Worm (Caenorhabditis elegans) whole organism, L1 larva: ENCODE measurements around the gene eol-1.

Source experiments
- C04F5.9 ChIP-seq: sonication (generic microtip); optimal IDR thresholded peaks from 2 replicates; lab custom pipeline; 2016; ENCODE audit warnings: missing genetic modification characterization, missing compliant biosample characterization
- C16A3.4 ChIP-seq: fragments of 150-350 bp; optimal IDR thresholded peaks from 2 replicates; lab custom pipeline; 2014; ENCODE audit warnings: missing biosample characterization, missing genetic modification characterization
- C34B4.2 ChIP-seq: sonication (generic microtip); optimal IDR thresholded peaks from 2 replicates; lab custom pipeline; 2017; ENCODE audit warnings: mild to moderate bottlenecking, missing genetic modification characterization, missing compliant biosample characterization
- Y116A8C.19 ChIP-seq: sonication (generic microtip); optimal IDR thresholded peaks from 2 replicates; lab custom pipeline; 2016; ENCODE audit warnings: missing compliant biosample characterization, missing genetic modification characterization, borderline replicate concordance
- ceh-8 ChIP-seq: fragments of 200-800 bp; sonication (Bioruptor generic); optimal IDR thresholded peaks from 2 replicates; lab custom pipeline; 2018; ENCODE audit warnings: mild to moderate bottlenecking, missing genetic modification characterization, moderate library complexity, missing compliant biosample characterization
- ceh-88 ChIP-seq: fragments of 200-800 bp; sonication (Bioruptor generic); IDR thresholded peaks from 2 replicates; pipeline ENCODE4 v1.3.6; 2022; ENCODE audit warnings: missing genetic modification characterization, missing compliant biosample characterization
- ceh-90 ChIP-seq: sonication (generic microtip); optimal IDR thresholded peaks from 2 replicates; lab custom pipeline; 2016; ENCODE audit warnings: missing genetic modification characterization, missing compliant biosample characterization
- dpl-1 ChIP-seq, 3 experiments: fragments of 150-350 bp in 2 of 3; sonication (generic microtip) in 1 of 3; optimal IDR thresholded peaks; 2 replicates each; lab custom pipeline; 2014 to 2017; ENCODE audit warnings: missing biosample characterization in 3 of 3, missing genetic modification characterization in 3 of 3, missing genetic modification reagents in 3 of 3
- egl-13 ChIP-seq: sonication (generic microtip); optimal IDR thresholded peaks from 2 replicates; lab custom pipeline; 2016; ENCODE audit warnings: missing genotype, missing genetic modification reagents, missing genetic modification characterization, missing compliant biosample characterization
- egl-27 ChIP-seq, 2 experiments: fragments of 150-350 bp in 1 of 2; sonication (generic microtip); optimal IDR thresholded peaks; 3 replicates each; lab custom pipeline; 2017 to 2018; ENCODE audit warnings: missing biosample characterization in 2 of 2, missing genetic modification characterization in 2 of 2, missing genetic modification reagents in 2 of 2
- elt-2 ChIP-seq: sonication (generic microtip); optimal IDR thresholded peaks from 2 replicates; lab custom pipeline; 2016; ENCODE audit warnings: missing genetic modification characterization, mild to moderate bottlenecking, inconsistent platforms, missing compliant biosample characterization, missing genetic modification reagents
- elt-3 ChIP-seq, 6 experiments: fragments of 150-350 bp in 1 of 6; sonication (generic microtip); optimal IDR thresholded peaks; 2 replicates each; lab custom pipeline; 2017 to 2018; ENCODE audit warnings: missing biosample characterization in 6 of 6, missing genetic modification characterization in 6 of 6, inconsistent platforms in 1 of 6
- fkh-10 ChIP-seq: sonication (generic microtip); optimal IDR thresholded peaks from 2 replicates; lab custom pipeline; 2017; ENCODE audit warnings: missing biosample characterization, missing genetic modification reagents, missing genetic modification characterization
- fkh-4 ChIP-seq: sonication (generic microtip); optimal IDR thresholded peaks from 2 replicates; lab custom pipeline; 2016; ENCODE audit warnings: missing compliant biosample characterization, missing genetic modification characterization, borderline replicate concordance
- fkh-8 ChIP-seq: sonication (generic microtip); optimal IDR thresholded peaks from 2 replicates; lab custom pipeline; 2016; ENCODE audit warnings: mild to moderate bottlenecking, missing genetic modification characterization, missing compliant biosample characterization
- hlh-4 ChIP-seq: sonication (generic microtip); optimal IDR thresholded peaks from 2 replicates; lab custom pipeline; 2016; ENCODE audit warnings: mild to moderate bottlenecking, missing genetic modification characterization, missing compliant biosample characterization
- hpl-2 ChIP-seq: fragments of 150-350 bp; optimal IDR thresholded peaks from 2 replicates; lab custom pipeline; 2014; ENCODE audit warnings: missing biosample characterization, missing genetic modification reagents, missing genetic modification characterization
- jun-1 ChIP-seq: fragments of 150-350 bp; optimal IDR thresholded peaks from 2 replicates; lab custom pipeline; 2014; ENCODE audit warnings: missing biosample characterization, missing genetic modification reagents, missing genetic modification characterization
- lin-35 ChIP-seq, 2 experiments: fragments of 150-350 bp; optimal IDR thresholded peaks; 2 replicates each; lab custom pipeline; 2014; ENCODE audit warnings: missing biosample characterization in 2 of 2, missing genetic modification characterization in 2 of 2, missing genetic modification reagents in 2 of 2
- lin-39 ChIP-seq: fragments of 150-350 bp; optimal IDR thresholded peaks from 2 replicates; lab custom pipeline; 2014; ENCODE audit warnings: missing biosample characterization, missing genetic modification reagents, missing genetic modification characterization
- mab-9 ChIP-seq: fragments of 200-800 bp; sonication (Bioruptor generic); IDR thresholded peaks from 2 replicates; pipeline ENCODE4 v1.3.6; 2022; ENCODE audit warnings: missing genetic modification reagents, missing genetic modification characterization, missing compliant biosample characterization
- mdl-1 ChIP-seq, 2 experiments: fragments of 150-350 bp; optimal IDR thresholded peaks; 2 replicates each; lab custom pipeline; 2014 to 2017; ENCODE audit warnings: missing biosample characterization in 2 of 2, missing genetic modification characterization in 2 of 2, inconsistent platforms in 1 of 2
- mep-1 ChIP-seq: fragments of 150-350 bp; optimal IDR thresholded peaks from 2 replicates; lab custom pipeline; 2014; ENCODE audit warnings: missing biosample characterization, missing genetic modification characterization
- nhr-11 ChIP-seq: fragments of 150-350 bp; optimal IDR thresholded peaks from 2 replicates; lab custom pipeline; 2014; ENCODE audit warnings: missing biosample characterization, missing genetic modification characterization
- nhr-12 ChIP-seq: sonication (generic microtip); optimal IDR thresholded peaks from 2 replicates; lab custom pipeline; 2017; ENCODE audit warnings: missing biosample characterization, missing genetic modification characterization
- nhr-19 ChIP-seq: fragments of 200-800 bp; sonication (Bioruptor generic); conservative IDR thresholded peaks from 2 replicates; pipeline ENCODE4 v1.3.6; 2022; ENCODE audit warnings: missing genetic modification characterization, missing compliant biosample characterization
- nhr-20 ChIP-seq: sonication (generic microtip); optimal IDR thresholded peaks from 2 replicates; lab custom pipeline; 2016; ENCODE audit warnings: mild to moderate bottlenecking, missing genetic modification characterization, missing compliant biosample characterization
- nhr-71 ChIP-seq: sonication (generic microtip); optimal IDR thresholded peaks from 2 replicates; lab custom pipeline; 2016; ENCODE audit warnings: mild to moderate bottlenecking, missing genetic modification characterization, moderate library complexity, missing compliant biosample characterization
- nhr-84 ChIP-seq: sonication (generic microtip); optimal IDR thresholded peaks from 2 replicates; lab custom pipeline; 2017; ENCODE audit warnings: missing biosample characterization, missing genetic modification characterization
- nhr-85 ChIP-seq: sonication (generic microtip); peaks from one replicate; lab custom pipeline; 2016; ENCODE audit warnings: missing genetic modification characterization, inconsistent platforms, missing compliant biosample characterization
- nhr-90 ChIP-seq: sonication (generic microtip); optimal IDR thresholded peaks from 2 replicates; lab custom pipeline; 2016; ENCODE audit warnings: mild to moderate bottlenecking, missing genetic modification characterization, missing compliant biosample characterization; ENCODE audit not compliant: poor library complexity
- pax-3 ChIP-seq: fragments of 200-800 bp; sonication (Bioruptor generic); optimal IDR thresholded peaks from 2 replicates; lab custom pipeline; 2018; ENCODE audit warnings: mild to moderate bottlenecking, missing genetic modification characterization, moderate library complexity, missing compliant biosample characterization
- pqm-1 ChIP-seq: sonication (generic microtip); optimal IDR thresholded peaks from 3 replicates; lab custom pipeline; 2017; ENCODE audit warnings: missing biosample characterization, missing genetic modification characterization
- skn-1 ChIP-seq: fragments of 150-350 bp; optimal IDR thresholded peaks from 2 replicates; lab custom pipeline; 2014; ENCODE audit warnings: missing biosample characterization, missing genetic modification characterization
- snpc-4 ChIP-seq: fragments of 150-350 bp; optimal IDR thresholded peaks from 2 replicates; lab custom pipeline; 2014; ENCODE audit warnings: missing biosample characterization, missing genetic modification characterization
- snu-23 ChIP-seq: sonication (generic microtip); optimal IDR thresholded peaks from 2 replicates; lab custom pipeline; 2016; ENCODE audit warnings: missing genetic modification characterization, missing compliant biosample characterization
- sox-4 ChIP-seq: sonication (generic microtip); optimal IDR thresholded peaks from 2 replicates; lab custom pipeline; 2016; ENCODE audit warnings: missing genetic modification characterization, missing compliant biosample characterization
- sptf-1 ChIP-seq: fragments of 150-350 bp; optimal IDR thresholded peaks from 2 replicates; lab custom pipeline; 2014; ENCODE audit warnings: missing biosample characterization, missing genetic modification characterization
- swsn-7 ChIP-seq: sonication (generic microtip); optimal IDR thresholded peaks from 2 replicates; lab custom pipeline; 2016; ENCODE audit warnings: missing genetic modification characterization, missing compliant biosample characterization
- unc-130 ChIP-seq: fragments of 150-350 bp; optimal IDR thresholded peaks from 2 replicates; lab custom pipeline; 2017; ENCODE audit warnings: missing biosample characterization, missing genetic modification characterization, inconsistent platforms
- unc-30 ChIP-seq: sonication (generic microtip); optimal IDR thresholded peaks from 2 replicates; lab custom pipeline; 2017; ENCODE audit warnings: missing biosample characterization, missing genetic modification characterization
- unc-86 ChIP-seq: sonication (generic microtip); optimal IDR thresholded peaks from 2 replicates; lab custom pipeline; 2016; ENCODE audit warnings: missing genetic modification characterization, missing compliant biosample characterization
- vab-15 ChIP-seq: sonication (generic microtip); optimal IDR thresholded peaks from 2 replicates; lab custom pipeline; 2017; ENCODE audit warnings: missing genotype, mild to moderate bottlenecking, missing genetic modification characterization, missing compliant biosample characterization
- xbp-1 ChIP-seq: sonication (generic microtip); optimal IDR thresholded peaks from 2 replicates; lab custom pipeline; 2016; ENCODE audit warnings: missing genetic modification characterization, missing compliant biosample characterization
- zag-1 ChIP-seq: fragments of 150-350 bp; optimal IDR thresholded peaks from 2 replicates; lab custom pipeline; 2014; ENCODE audit warnings: missing biosample characterization, missing genetic modification characterization
- ztf-4 ChIP-seq: fragments of 150-350 bp; optimal IDR thresholded peaks from 2 replicates; lab custom pipeline; 2014; ENCODE audit warnings: missing biosample characterization, missing genetic modification characterization

The eol-1 gene

ce11 chrV:14028256-14028743, 47.6 kb upstream of the eol-1 start (continued):
- TF ChIP-seq egl-13 (no peak), C16A3.4 (tag; lab: Kevin White, UChicago) (no peak), nhr-12 (no peak), fkh-4 (no peak), lin-35 (GFP tag; optimal IDR thresholded peaks at IDR 0.05; lab: Kevin White, UChicago) (peak in 1 of 2 experiments; percentile 36), mep-1 (tag; lab: Kevin White, UChicago) (no peak), sptf-1 (no peak), ztf-4 (no peak), elt-2 (tag; lab: Kevin White, UChicago) (peak; percentile 84), mab-9 (GFP tag; lab: Robert Waterston, UW) (no peak), unc-30 (tag; lab: Kevin White, UChicago) (no peak), pqm-1 (tag; lab: Kevin White, UChicago) (no peak), nhr-84 (tag; lab: Kevin White, UChicago) (no peak), nhr-71 (tag; lab: Kevin White, UChicago) (peak; percentile 84), nhr-85 (tag; lab: Kevin White, UChicago) (peak; percentile 86), unc-130 (no peak), vab-15 (no peak), skn-1 (tag; lab: Kevin White, UChicago) (no peak), fkh-8 (tag; lab: Kevin White, UChicago) (no peak), ceh-88 (GFP tag; lab: Robert Waterston, UW) (0 out of 2 replicates have a peak, but pooled peaks have one; percentile 35), swsn-7 (peak; percentile 59), jun-1 (tag; lab: Kevin White, UChicago) (no peak), nhr-90 (peak; percentile 87), sox-4 (tag; lab: Kevin White, UChicago) (no peak), C04F5.9 (no peak), elt-3 (tag; optimal IDR thresholded peaks at IDR 0.05; lab: Kevin White, UChicago) (no peak), lin-39 (tag; lab: Kevin White, UChicago) (peak; percentile 53), fkh-10 (GFP tag; lab: Kevin White, UChicago) (no peak), mdl-1 (tag; optimal IDR thresholded peaks at IDR 0.05; lab: Kevin White, UChicago) (no peak), egl-27 (tag; optimal IDR thresholded peaks at IDR 0.05; lab: Kevin White, UChicago) (no peak), snu-23 (GFP tag; lab: Kevin White, UChicago) (peak; percentile 59), ceh-90 (tag; lab: Kevin White, UChicago) (no peak), snpc-4 (tag; lab: Kevin White, UChicago) (peak; percentile 97), hpl-2 (GFP tag; lab: Kevin White, UChicago) (peak; percentile 38), nhr-19 (GFP tag; lab: Robert Waterston, UW) (peak; percentile 79), pax-3 (tag; lab: Kevin White, UChicago) (peak; percentile 52)

- TF ChIP-seq Y116A8C.19 (tag; lab: Kevin White, UChicago): no peak
- no peak for TF ChIP-seq elt-3 (tag; optimal IDR thresholded peaks at IDR 0.05; lab: Kevin White, UChicago)
- TF ChIP-seq hpl-2 (GFP tag; lab: Kevin White, UChicago): no peak
- no peak for TF ChIP-seq ceh-90 (tag; lab: Kevin White, UChicago)
- no peak for TF ChIP-seq nhr-19 (GFP tag; lab: Robert Waterston, UW)
- no peak for TF ChIP-seq mab-9 (GFP tag; lab: Robert Waterston, UW)
- TF ChIP-seq nhr-20 (tag; lab: Kevin White, UChicago): no peak
- no peak for TF ChIP-seq nhr-71 (tag; lab: Kevin White, UChicago)
- no peak for TF ChIP-seq nhr-84 (tag; lab: Kevin White, UChicago)
- TF ChIP-seq C34B4.2 (tag; lab: Kevin White, UChicago): no peak
- no peak for TF ChIP-seq fkh-10 (GFP tag; lab: Kevin White, UChicago)
- no peak for TF ChIP-seq dpl-1 (GFP tag; optimal IDR thresholded peaks at IDR 0.05; lab: Kevin White, UChicago)
- no peak for TF ChIP-seq mep-1 (tag; lab: Kevin White, UChicago)
- TF ChIP-seq xbp-1 (tag; lab: Kevin White, UChicago): no peak
- no peak for TF ChIP-seq unc-86 (tag; lab: Kevin White, UChicago)
- no peak for TF ChIP-seq nhr-11 (tag; lab: Kevin White, UChicago)
- no peak for TF ChIP-seq egl-27 (tag; optimal IDR thresholded peaks at IDR 0.05; lab: Kevin White, UChicago)
- no peak for TF ChIP-seq zag-1 (tag; lab: Kevin White, UChicago)
- TF ChIP-seq ceh-8 (GFP tag; lab: Kevin White, UChicago): no peak
- TF ChIP-seq hlh-4: no peak
Measured at ce11 chrV:14027384-14027783, 46.7 kb upstream of the eol-1 start, which contains the start of gene T08G5.3. Gene T08G5.3, minus strand, starts transcription at chrV:14027484.
